Fruit fly (Drosophila melanogaster) S2 (cell line): ENCODE measurements around the gene CG3842.

ENCODE experiments used
- CG8478 ChIP-seq: fragments of >200 bp; optimal IDR thresholded peaks from 2 replicates; lab custom pipeline; 2018
- CTCF ChIP-seq, 2 experiments: fragments of >200 bp; optimal IDR thresholded peaks; 2 replicates each; lab custom pipeline; 2018

dm6 chrX:6372769-6373197, 35.2 kb downstream of the CG3842 start, which contains the start of gene PpV:
- TF ChIP-seq CG8478 (lab: Kevin White, UChicago) (no peak), CTCF (optimal IDR thresholded peaks at IDR 0.05; lab: Kevin White, UChicago) (peak in 1 of 2 experiments; percentile 23)
